Fruit fly (Drosophila melanogaster): Measurements from ENCODE around the gene CG32277.
A peak's percentile ranks its signal among the peaks of the same experiment; 100 is the strongest.

CG32277 gene

DNA sequence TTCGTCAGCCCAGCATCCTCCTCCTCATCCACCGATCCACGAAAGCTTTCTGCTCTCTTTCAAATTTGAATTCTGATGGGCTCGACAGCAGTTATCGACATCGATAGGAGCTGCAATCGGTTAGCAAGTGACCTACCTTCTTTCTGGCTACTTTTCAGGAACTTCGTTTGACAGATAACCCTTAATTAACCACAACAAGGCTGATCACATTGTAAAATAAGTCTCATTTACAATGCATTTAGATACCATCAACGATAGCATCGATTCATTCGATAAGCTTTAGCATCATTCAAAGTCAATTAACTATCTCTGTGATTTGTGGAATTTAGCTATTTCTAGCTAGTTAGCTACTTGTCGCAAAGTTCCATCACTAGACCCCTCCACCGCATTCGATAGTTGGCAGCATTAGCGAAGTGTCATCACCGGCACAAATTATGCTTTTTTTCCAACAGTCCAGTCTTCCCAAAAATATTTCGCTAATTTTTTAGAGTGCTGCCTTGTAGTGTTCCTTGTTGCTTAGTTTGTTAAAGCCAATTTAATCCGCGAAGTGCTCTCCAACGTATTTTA lies 26.6 kb downstream of the CG32277 start, which contains the start of the genes MnM and Girdin (continued):
- peak; percentile 83 for TF ChIP-seq slbo (GFP tag; IDR thresholded peaks at IDR 0.05)
- TF ChIP-seq pita (GFP tag; optimal IDR thresholded peaks at IDR 0.05), result no peak
- no peak for TF ChIP-seq Elba2 (GFP tag; optimal IDR thresholded peaks at IDR 0.05)
- TF ChIP-seq CG7271 (tag; optimal IDR thresholded peaks at IDR 0.05), result no peak
- peak; percentile 19 for TF ChIP-seq YL-1 (GFP tag; optimal IDR thresholded peaks at IDR 0.05)
- TF ChIP-seq CG14965 (GFP tag; optimal IDR thresholded peaks at IDR 0.05; ENCODE audit: borderline replicate concordance), result peak; percentile 38
- peak in 1 of 2 experiments; percentile 74 for TF ChIP-seq Hr51 (GFP tag; optimal IDR thresholded peaks at IDR 0.05)
- TF ChIP-seq CG12769 (tag; optimal IDR thresholded peaks at IDR 0.05), result peak; percentile 80
- TF ChIP-seq pum (GFP tag; optimal IDR thresholded peaks at IDR 0.05), result peak; percentile 79
- TF ChIP-seq Mad (GFP tag; optimal IDR thresholded peaks at IDR 0.05), result peak; percentile 67
- TF ChIP-seq sisA (GFP tag; IDR thresholded peaks at IDR 0.05), result peak; percentile 56
- no peak for TF ChIP-seq CG15479 (GFP tag; optimal IDR thresholded peaks at IDR 0.05)
- peak; percentile 98 for TF ChIP-seq Ets65A (GFP tag)
- peak; percentile 87 for TF ChIP-seq inv (GFP tag; IDR thresholded peaks at IDR 0.05; ENCODE audit: partially characterized antibody)
- no peak for TF ChIP-seq jigr1 (GFP tag; IDR thresholded peaks at IDR 0.05)
- peak; percentile 17 for TF ChIP-seq CG1792 (GFP tag; optimal IDR thresholded peaks at IDR 0.05)
- TF ChIP-seq gfzf (GFP tag; optimal IDR thresholded peaks at IDR 0.05), result peak; percentile 34
- peak; percentile 28 for TF ChIP-seq da (GFP tag; optimal IDR thresholded peaks at IDR 0.05)
- TF ChIP-seq CG6683 (GFP tag; optimal IDR thresholded peaks at IDR 0.05), result no peak
- peak; percentile 57; the same call in 2 of the 3 replicates for TF ChIP-seq CG11456 (GFP tag; IDR thresholded peaks at IDR 0.05)
- peak; percentile 53; the same call in 1 of the 2 replicates for TF ChIP-seq CG32532 (GFP tag; IDR thresholded peaks at IDR 0.05)
- TF ChIP-seq p53 (GFP tag; optimal IDR thresholded peaks at IDR 0.05), result peak; percentile 40
- peak; percentile 100 for TF ChIP-seq Sry-δ (GFP tag; optimal IDR thresholded peaks at IDR 0.05)
- TF ChIP-seq her (GFP tag; optimal IDR thresholded peaks at IDR 0.05), result peak; percentile 75
- TF ChIP-seq CG18764 (GFP tag; optimal IDR thresholded peaks at IDR 0.05), result peak; percentile 32
- peak; percentile 68 for TF ChIP-seq Dref (GFP tag; IDR thresholded peaks at IDR 0.05)
- peak; percentile 51 for TF ChIP-seq NC2β (GFP tag; optimal IDR thresholded peaks at IDR 0.05)
- TF ChIP-seq twi (tag; optimal IDR thresholded peaks at IDR 0.05), result peak; percentile 43
- peak; percentile 85 for TF ChIP-seq CG2116 (GFP tag; optimal IDR thresholded peaks at IDR 0.05)
- TF ChIP-seq lmd (GFP tag; IDR thresholded peaks at IDR 0.05), result peak; percentile 56
- TF ChIP-seq tup (GFP tag; optimal IDR thresholded peaks at IDR 0.05), result no peak
- TF ChIP-seq Rfx (GFP tag; IDR thresholded peaks at IDR 0.05), result peak; percentile 75
- peak; percentile 10 for TF ChIP-seq ewg (GFP tag; optimal IDR thresholded peaks at IDR 0.05)
- peak; percentile 70 for TF ChIP-seq Atf-2 (GFP tag; optimal IDR thresholded peaks at IDR 0.05)
- peak; percentile 89 for TF ChIP-seq Myb (GFP tag; optimal IDR thresholded peaks at IDR 0.05)
- TF ChIP-seq Jarid2 (GFP tag; optimal IDR thresholded peaks at IDR 0.05), result no peak
- no peak for TF ChIP-seq fd64A (GFP tag; optimal IDR thresholded peaks at IDR 0.05)
- peak; percentile 88 for TF ChIP-seq HLH4C (GFP tag; IDR thresholded peaks at IDR 0.05; ENCODE audit: partially characterized antibody)
- peak; percentile 55 for TF ChIP-seq CG5245 (GFP tag; optimal IDR thresholded peaks at IDR 0.05)
- no peak for TF ChIP-seq D19B (GFP tag; optimal IDR thresholded peaks at IDR 0.05)
- TF ChIP-seq CG4360 (GFP tag; IDR thresholded peaks at IDR 0.05), result no peak
- TF ChIP-seq eyg (GFP tag; optimal IDR thresholded peaks at IDR 0.05), result no peak
- TF ChIP-seq amos (GFP tag; IDR thresholded peaks at IDR 0.05; ENCODE audit: partially characterized antibody), result peak; percentile 79
- peak; percentile 93 for TF ChIP-seq Dll (GFP tag; IDR thresholded peaks at IDR 0.05; ENCODE audit: partially characterized antibody)
- TF ChIP-seq CG13287 (GFP tag; IDR thresholded peaks at IDR 0.05; ENCODE audit: partially characterized antibody), result peak; percentile 89
- TF ChIP-seq HmgZ (tag; optimal IDR thresholded peaks at IDR 0.05), result peak; percentile 82
- TF ChIP-seq Lim3 (GFP tag; IDR thresholded peaks at IDR 0.05), result no peak
- no peak for TF ChIP-seq CG10147 (GFP tag; optimal IDR thresholded peaks at IDR 0.05)
- TF ChIP-seq PHDP (tag; optimal IDR thresholded peaks at IDR 0.05), result no peak
- TF ChIP-seq psq (GFP tag; optimal IDR thresholded peaks at IDR 0.05), result no peak

Data from whole organism, embryonic.